Worm (Caenorhabditis elegans) whole organism, L4 larva: ENCODE results near the gene lin-2.

ENCODE experiments used
- ZK546.5 ChIP-seq, 2 experiments: sonication (generic microtip); optimal IDR thresholded peaks; 2 replicates each; lab custom pipeline; 2017; ENCODE audit warnings: missing biosample characterization in 2 of 2, missing genetic modification characterization in 2 of 2
- dve-1 ChIP-seq: sonication (generic microtip); optimal IDR thresholded peaks from 2 replicates; lab custom pipeline; 2017; ENCODE audit warnings: antibody characterized with exemption, mild to moderate bottlenecking, missing genetic modification characterization, missing compliant biosample characterization; ENCODE audit not compliant: insufficient read depth
- egl-27 ChIP-seq: sonication (generic microtip); optimal IDR thresholded peaks from 3 replicates; lab custom pipeline; 2017; ENCODE audit warnings: missing biosample characterization, missing genetic modification reagents, missing genetic modification characterization
- fkh-10 ChIP-seq: fragments of 150-350 bp; optimal IDR thresholded peaks from 2 replicates; lab custom pipeline; 2014; ENCODE audit warnings: missing biosample characterization, missing genetic modification reagents, missing genetic modification characterization
- lin-15B ChIP-seq: fragments of 150-350 bp; sonication (generic microtip); optimal IDR thresholded peaks from 3 replicates; lab custom pipeline; 2014; ENCODE audit warnings: missing biosample characterization, missing genetic modification characterization
- nhr-28 ChIP-seq: fragments of 150-350 bp; optimal IDR thresholded peaks from 2 replicates; lab custom pipeline; 2014; ENCODE audit warnings: missing biosample characterization, missing genetic modification characterization
- snpc-4 ChIP-seq: fragments of 150-350 bp; optimal IDR thresholded peaks from 2 replicates; lab custom pipeline; 2014; ENCODE audit warnings: missing biosample characterization, missing genetic modification characterization
- unc-39 ChIP-seq: sonication (generic microtip); optimal IDR thresholded peaks from 2 replicates; lab custom pipeline; 2017; ENCODE audit warnings: missing biosample characterization, missing genetic modification characterization

- no peak for TF ChIP-seq nhr-28 (tag; lab: Kevin White, UChicago)
- TF ChIP-seq unc-39 (tag; lab: Kevin White, UChicago), result no peak
- TF ChIP-seq dve-1 (tag; lab: Kevin White, UChicago), result no peak
- TF ChIP-seq ZK546.5 (tag; optimal IDR thresholded peaks at IDR 0.05; lab: Kevin White, UChicago), result no peak
- no peak for TF ChIP-seq lin-15B (tag; lab: Kevin White, UChicago)
- TF ChIP-seq fkh-10, result no peak
- TF ChIP-seq snpc-4 (tag; lab: Kevin White, UChicago), result no peak
- no peak for TF ChIP-seq egl-27 (tag; lab: Kevin White, UChicago)
Measured at ce11 chrX:12364804-12365203, 49.0 kb downstream of the lin-2 start, which contains the start of gene F19H6.5.
